Worm (Caenorhabditis elegans) whole organism, L4/young adult: ENCODE data around the gene B0218.7.

ENCODE experiments used
- W03F9.2 ChIP-seq: fragments of 150-350 bp; optimal IDR thresholded peaks from 2 replicates; lab custom pipeline; 2014; ENCODE audit warnings: missing biosample characterization, missing genetic modification characterization
- dao-5 ChIP-seq: sonication (generic microtip); optimal IDR thresholded peaks from 2 replicates; lab custom pipeline; 2016; ENCODE audit warnings: missing genotype, missing genetic modification characterization, moderate library complexity, missing compliant biosample characterization

- no peak for TF ChIP-seq dao-5 (tag; lab: Kevin White, UChicago)
- TF ChIP-seq W03F9.2 (tag; lab: Kevin White, UChicago): no peak
These were observed 38.4 kb downstream of the B0218.7 start for ce11 chrIV:8127430-8127829.
